Fruit fly (Drosophila melanogaster) whole organism, embryonic: ENCODE measurements around the gene RpS26.

Source experiments
- BEAF-32 ChIP-seq: fragments of 200-800 bp; sonication (Bioruptor generic); optimal IDR thresholded peaks from 3 replicates; lab custom pipeline; 2017; ENCODE audit warnings: missing biosample characterization, missing genetic modification characterization, mild to moderate bottlenecking, moderate library complexity, missing genetic modification reagents
- CG11085 ChIP-seq: fragments of 200-800 bp; sonication (Bioruptor generic); IDR thresholded peaks from 2 replicates; pipeline ENCODE4 v1.3.6; 2022; ENCODE audit warnings: missing biosample characterization, missing genetic modification characterization
- CG13287 ChIP-seq: fragments of 200-800 bp; sonication (Bioruptor generic); IDR thresholded peaks from 2 replicates; pipeline ENCODE4 v1.3.6; 2022; ENCODE audit warnings: missing biosample characterization, missing genetic modification characterization; ENCODE audit not compliant: partially characterized antibody
- CG14014 ChIP-seq: fragments of 200-800 bp; sonication (Bioruptor generic); IDR thresholded peaks from 2 replicates; pipeline ENCODE4 v1.3.6; 2022; ENCODE audit warnings: missing biosample characterization, missing genetic modification characterization
- CG14710 ChIP-seq: fragments of 200-800 bp; sonication (Bioruptor generic); optimal IDR thresholded peaks from 3 replicates; lab custom pipeline; 2019; ENCODE audit warnings: missing biosample characterization, mild to moderate bottlenecking, missing genetic modification characterization, moderate library complexity
- CG17361 ChIP-seq: fragments of 200-800 bp; sonication (Bioruptor generic); IDR thresholded peaks from 3 replicates; pipeline ENCODE4 v1.3.6; 2022; ENCODE audit warnings: missing biosample characterization, missing genetic modification characterization
- CG2712 ChIP-seq: fragments of 200-800 bp; optimal IDR thresholded peaks from 3 replicates; lab custom pipeline; 2019; ENCODE audit warnings: missing biosample characterization, mild to moderate bottlenecking, missing genetic modification characterization, moderate library complexity
- CG42726 ChIP-seq: fragments of 200-800 bp; sonication (Bioruptor generic); IDR thresholded peaks from 2 replicates; pipeline ENCODE4 v1.3.6; 2022; ENCODE audit warnings: missing biosample characterization, missing genetic modification characterization; ENCODE audit not compliant: partially characterized antibody
- CG4617 ChIP-seq: fragments of 200-800 bp; sonication (Bioruptor generic); optimal IDR thresholded peaks from 3 replicates; lab custom pipeline; 2016; ENCODE audit warnings: missing biosample characterization, missing genetic modification characterization, borderline replicate concordance
- CG6791 ChIP-seq: fragments of 200-800 bp; sonication (Bioruptor generic); IDR thresholded peaks from 3 replicates; pipeline ENCODE4 v1.3.6; 2022; ENCODE audit warnings: missing biosample characterization, missing genetic modification characterization; ENCODE audit not compliant: partially characterized antibody
- CG7963 ChIP-seq: fragments of 200-800 bp; sonication (Bioruptor generic); IDR thresholded peaks from 3 replicates; pipeline ENCODE4 v1.3.6; 2022; ENCODE audit warnings: missing biosample characterization, missing genetic modification characterization; ENCODE audit not compliant: partially characterized antibody
- CG8359 ChIP-seq: fragments of 200-800 bp; sonication (Bioruptor generic); optimal IDR thresholded peaks from 2 replicates; lab custom pipeline; 2017; ENCODE audit warnings: missing biosample characterization, mild to moderate bottlenecking, missing genetic modification characterization, borderline replicate concordance
- CG8388 ChIP-seq: fragments of 200-800 bp; sonication (Bioruptor generic); optimal IDR thresholded peaks from 2 replicates; lab custom pipeline; 2019; ENCODE audit warnings: missing biosample characterization, mild to moderate bottlenecking, missing genetic modification characterization, moderate library complexity
- CG9727 ChIP-seq: fragments of 200-800 bp; sonication (Bioruptor generic); optimal IDR thresholded peaks from 3 replicates; lab custom pipeline; 2017; ENCODE audit warnings: missing biosample characterization, mild to moderate bottlenecking, missing genetic modification characterization
- CG9797 ChIP-seq: fragments of 200-800 bp; sonication (Bioruptor generic); optimal IDR thresholded peaks from 3 replicates; lab custom pipeline; 2018; ENCODE audit warnings: missing biosample characterization, mild to moderate bottlenecking, missing genetic modification characterization
- Dek ChIP-seq: fragments of 200-800 bp; sonication (Bioruptor generic); optimal IDR thresholded peaks from 3 replicates; lab custom pipeline; 2019; ENCODE audit warnings: missing biosample characterization, mild to moderate bottlenecking, missing genetic modification characterization, moderate library complexity
- HHEX ChIP-seq: fragments of 200-800 bp; sonication (Bioruptor generic); optimal IDR thresholded peaks from 3 replicates; lab custom pipeline; 2017; ENCODE audit warnings: missing biosample characterization, mild to moderate bottlenecking, missing genetic modification characterization, missing genetic modification reagents
- Lhr ChIP-seq: fragments of 200-800 bp; sonication (Bioruptor generic); optimal IDR thresholded peaks from 3 replicates; lab custom pipeline; 2017; ENCODE audit warnings: mild to moderate bottlenecking, missing biosample characterization, missing genetic modification reagents, missing genetic modification characterization
- Lpt ChIP-seq: fragments of >200 bp; optimal IDR thresholded peaks from 2 replicates; lab custom pipeline; 2018; ENCODE audit warnings: missing biosample characterization, missing genetic modification characterization
- MBD-R2 ChIP-seq: fragments of 200-800 bp; sonication (Bioruptor generic); IDR thresholded peaks from 2 replicates; pipeline ENCODE4 v1.3.6; 2022; ENCODE audit warnings: missing biosample characterization, missing genetic modification characterization
- Mad ChIP-seq: fragments of 200-800 bp; sonication (Bioruptor generic); optimal IDR thresholded peaks from 2 replicates; lab custom pipeline; 2016; ENCODE audit warnings: missing biosample characterization, missing genetic modification characterization
- Oaz ChIP-seq: fragments of 200-800 bp; sonication (Bioruptor generic); IDR thresholded peaks from 2 replicates; pipeline ENCODE4 v1.3.6; 2022; ENCODE audit warnings: missing biosample characterization, missing genetic modification characterization
- Opbp ChIP-seq: fragments of 200-800 bp; sonication (Bioruptor generic); IDR thresholded peaks from 3 replicates; pipeline ENCODE4 v1.3.6; 2022; ENCODE audit warnings: missing biosample characterization, missing genetic modification characterization; ENCODE audit not compliant: partially characterized antibody
- Pdp1 ChIP-seq, 2 experiments: fragments of 200-800 bp; sonication (Bioruptor generic); optimal IDR thresholded peaks; 3 replicates each; lab custom pipeline; 2016; ENCODE audit warnings: missing biosample characterization in 2 of 2, missing genetic modification characterization in 2 of 2, mild to moderate bottlenecking in 1 of 2, moderate library complexity in 1 of 2
- Scr ChIP-seq: fragments of 200-800 bp; sonication (Bioruptor generic); IDR thresholded peaks from 2 replicates; pipeline ENCODE4 v1.3.6; 2022; ENCODE audit warnings: missing biosample characterization, missing genetic modification characterization; ENCODE audit not compliant: partially characterized antibody
- ato ChIP-seq: fragments of 200-800 bp; sonication (Bioruptor generic); IDR thresholded peaks from 2 replicates; pipeline ENCODE4 v1.3.6; 2022; ENCODE audit warnings: missing biosample characterization, missing genetic modification characterization; ENCODE audit not compliant: partially characterized antibody
- bbx ChIP-seq: fragments of 200-800 bp; sonication (Bioruptor generic); IDR thresholded peaks from 2 replicates; pipeline ENCODE4 v1.3.6; 2022; ENCODE audit warnings: missing biosample characterization, missing genetic modification characterization; ENCODE audit not compliant: partially characterized antibody
- bowl ChIP-seq: fragments of 200-800 bp; sonication (Bioruptor generic); IDR thresholded peaks from 2 replicates; pipeline ENCODE4 v1.3.6; 2022; ENCODE audit warnings: missing biosample characterization, missing genetic modification characterization
- chif ChIP-seq, 2 experiments: fragments of 200-800 bp; sonication (Bioruptor generic); optimal IDR thresholded peaks; 3 replicates each; lab custom pipeline; 2016; ENCODE audit warnings: missing biosample characterization in 2 of 2, missing genetic modification characterization in 2 of 2
- crc ChIP-seq: fragments of 200-800 bp; sonication (Bioruptor generic); optimal IDR thresholded peaks from 2 replicates; lab custom pipeline; 2016; ENCODE audit warnings: missing biosample characterization, missing genetic modification characterization
- dm ChIP-seq: fragments of 200-800 bp; sonication (Bioruptor generic); optimal IDR thresholded peaks from 3 replicates; lab custom pipeline; 2016; ENCODE audit warnings: missing biosample characterization, missing genetic modification characterization
- eyg ChIP-seq: fragments of 200-800 bp; sonication (Bioruptor generic); optimal IDR thresholded peaks from 3 replicates; lab custom pipeline; 2016; ENCODE audit warnings: missing biosample characterization, missing genetic modification characterization
- gfzf ChIP-seq: fragments of 200-800 bp; sonication (Bioruptor generic); optimal IDR thresholded peaks from 2 replicates; lab custom pipeline; 2016; ENCODE audit warnings: missing biosample characterization, mild to moderate bottlenecking, missing genetic modification characterization, moderate library complexity
- hb ChIP-seq: fragments of 200-800 bp; sonication (Bioruptor generic); IDR thresholded peaks from 3 replicates; pipeline ENCODE4 v1.3.6; 2022; ENCODE audit warnings: missing biosample characterization, missing genetic modification characterization; ENCODE audit not compliant: partially characterized antibody
- odd ChIP-seq: fragments of 200-800 bp; sonication (Bioruptor generic); optimal IDR thresholded peaks from 2 replicates; lab custom pipeline; 2017; ENCODE audit warnings: missing biosample characterization, mild to moderate bottlenecking, missing genetic modification characterization
- pfk ChIP-seq: fragments of 200-800 bp; sonication (Bioruptor generic); optimal IDR thresholded peaks from 2 replicates; lab custom pipeline; 2018; ENCODE audit warnings: missing biosample characterization, mild to moderate bottlenecking, missing genetic modification characterization, moderate library complexity
- pzg ChIP-seq: fragments of 200-800 bp; sonication (Bioruptor generic); optimal IDR thresholded peaks from 3 replicates; lab custom pipeline; 2018; ENCODE audit warnings: missing biosample characterization, mild to moderate bottlenecking, missing genetic modification characterization, moderate library complexity
- tin ChIP-seq: fragments of 200-800 bp; sonication (Bioruptor generic); optimal IDR thresholded peaks from 3 replicates; lab custom pipeline; 2016; ENCODE audit warnings: missing biosample characterization, missing genetic modification characterization
- tna ChIP-seq: fragments of 200-800 bp; sonication (Bioruptor generic); IDR thresholded peaks from 2 replicates; pipeline ENCODE4 v1.3.6; 2022; ENCODE audit warnings: missing biosample characterization, missing genetic modification characterization; ENCODE audit not compliant: partially characterized antibody
- trem ChIP-seq: fragments of 200-800 bp; optimal IDR thresholded peaks from 3 replicates; lab custom pipeline; 2019; ENCODE audit warnings: missing biosample characterization, mild to moderate bottlenecking, missing genetic modification characterization, moderate library complexity

The RpS26 gene

dm6 chr2L:18454128-18454788 lies 11.2 kb upstream of the RpS26 start, which contains the start of the genes bsf and Ntf-2r (continued):
- TF ChIP-seq BEAF-32 (GFP tag; lab: Kevin White, UChicago) (peak; percentile 89), CG8359 (no peak), chif (GFP tag; optimal IDR thresholded peaks at IDR 0.05; lab: Kevin White, UChicago) (no peak), CG14014 (GFP tag; lab: Robert Waterston, UW) (0 out of 2 replicates have a peak, but pooled peaks have one; percentile 17), Opbp (peak; percentile 89), crc (GFP tag; lab: Kevin White, UChicago) (no peak), CG14710 (peak; percentile 39), Pdp1 (GFP tag; optimal IDR thresholded peaks at IDR 0.05; lab: Kevin White, UChicago) (peak in 1 of 2 experiments; percentile 96), Dek (tag; lab: Kevin White, UChicago) (no peak), Oaz (GFP tag; lab: Robert Waterston, UW) (no peak), CG11085 (GFP tag; lab: Robert Waterston, UW) (0 out of 2 replicates have a peak, but pooled peaks have one; percentile 16), tna (GFP tag; lab: Robert Waterston, UW) (peak; percentile 86), CG9797 (GFP tag; lab: Kevin White, UChicago) (peak; percentile 77), CG7963 (GFP tag; lab: Robert Waterston, UW) (peak; percentile 84), pfk (GFP tag; lab: Kevin White, UChicago) (no peak), gfzf (GFP tag; lab: Kevin White, UChicago) (peak; percentile 69), Scr (peak; percentile 88), dm (GFP tag; lab: Kevin White, UChicago) (peak; percentile 63), odd (no peak), CG9727 (GFP tag; lab: Kevin White, UChicago) (no peak), CG4617 (GFP tag; lab: Kevin White, UChicago) (peak; percentile 43), bbx (GFP tag; lab: Robert Waterston, UW) (peak; percentile 92), eyg (GFP tag; lab: Kevin White, UChicago) (no peak), CG8388 (no peak), HHEX (GFP tag; lab: Kevin White, UChicago) (no peak), hb (GFP tag; lab: Robert Waterston, UW) (peak; percentile 87), CG17361 (GFP tag; lab: Robert Waterston, UW) (no peak), CG2712 (tag; lab: Kevin White, UChicago) (peak; percentile 23), MBD-R2 (GFP tag; lab: Robert Waterston, UW) (peak; percentile 74), Mad (no peak), tin (GFP tag; lab: Kevin White, UChicago) (no peak), Lpt (GFP tag; lab: Kevin White, UChicago) (no peak), ato (GFP tag; lab: Robert Waterston, UW) (peak; percentile 85), Lhr (GFP tag; lab: Kevin White, UChicago) (peak; percentile 45), CG6791 (peak; percentile 90), bowl (no peak), pzg (GFP tag; lab: Kevin White, UChicago) (peak; percentile 88), CG42726 (GFP tag; lab: Robert Waterston, UW) (peak; percentile 91), trem (tag; lab: Kevin White, UChicago) (peak; percentile 33), CG13287 (GFP tag; lab: Robert Waterston, UW) (peak; percentile 94)
- TF ChIP-seq, all 482 proteins: peak for 84
